Worm (Caenorhabditis elegans) whole organism, early embryonic: ENCODE data around the gene C54E4.4.

Experiments used
- flt-1 ChIP-seq: fragments of 200-800 bp; sonication (Bioruptor generic); IDR thresholded peaks from 2 replicates; pipeline ENCODE4 v1.3.6; 2022; ENCODE audit warnings: missing genetic modification characterization, missing compliant biosample characterization
- sea-1 ChIP-seq: fragments of 200-800 bp; sonication (Bioruptor generic); conservative IDR thresholded peaks from 2 replicates; pipeline ENCODE4 v1.3.6; 2022; ENCODE audit warnings: missing genetic modification characterization, missing compliant biosample characterization
- tbx-37 ChIP-seq: fragments of 200-800 bp; sonication (Bioruptor generic); conservative IDR thresholded peaks from 2 replicates; pipeline ENCODE4 v1.3.6; 2022; ENCODE audit warnings: missing genetic modification reagents, missing genetic modification characterization, missing compliant biosample characterization

ce11 chrIV:2128761-2129160 lies 39.7 kb downstream of the C54E4.4 start, which contains the start of gene grl-20:
- TF ChIP-seq tbx-37 (GFP tag; lab: Robert Waterston, UW) (no peak), sea-1 (GFP tag; lab: Robert Waterston, UW) (no peak), flt-1 (GFP tag; lab: Robert Waterston, UW) (no peak)
